Worm (Caenorhabditis elegans) whole organism, L1 larva: ENCODE data around the gene F49H12.7.

Source experiments
- elt-2 ChIP-seq: sonication (generic microtip); optimal IDR thresholded peaks from 2 replicates; lab custom pipeline; 2016; ENCODE audit warnings: missing genetic modification characterization, mild to moderate bottlenecking, inconsistent platforms, missing compliant biosample characterization, missing genetic modification reagents
- fkh-10 ChIP-seq: sonication (generic microtip); optimal IDR thresholded peaks from 2 replicates; lab custom pipeline; 2017; ENCODE audit warnings: missing biosample characterization, missing genetic modification reagents, missing genetic modification characterization
- nhr-28 ChIP-seq: fragments of 150-350 bp; optimal IDR thresholded peaks from 2 replicates; lab custom pipeline; 2014; ENCODE audit warnings: missing biosample characterization, missing genetic modification characterization
- nhr-84 ChIP-seq: sonication (generic microtip); optimal IDR thresholded peaks from 2 replicates; lab custom pipeline; 2017; ENCODE audit warnings: missing biosample characterization, missing genetic modification characterization
- skn-1 ChIP-seq: fragments of 150-350 bp; optimal IDR thresholded peaks from 2 replicates; lab custom pipeline; 2014; ENCODE audit warnings: missing biosample characterization, missing genetic modification characterization
- snu-23 ChIP-seq: sonication (generic microtip); optimal IDR thresholded peaks from 2 replicates; lab custom pipeline; 2016; ENCODE audit warnings: missing genetic modification characterization, missing compliant biosample characterization
- sox-4 ChIP-seq: sonication (generic microtip); optimal IDR thresholded peaks from 2 replicates; lab custom pipeline; 2016; ENCODE audit warnings: missing genetic modification characterization, missing compliant biosample characterization
- unc-62 ChIP-seq: fragments of 150-350 bp; optimal IDR thresholded peaks from 2 replicates; lab custom pipeline; 2014; ENCODE audit warnings: missing biosample characterization, missing genetic modification reagents, missing genetic modification characterization

ce11 chrX:2042621-2043020 is 22.2 kb upstream of the F49H12.7 start:
- TF ChIP-seq nhr-84 (tag; lab: Kevin White, UChicago) (no peak), snu-23 (GFP tag; lab: Kevin White, UChicago) (no peak), skn-1 (tag; lab: Kevin White, UChicago) (no peak), nhr-28 (tag; lab: Kevin White, UChicago) (no peak), sox-4 (tag; lab: Kevin White, UChicago) (no peak), unc-62 (GFP tag; lab: Kevin White, UChicago) (no peak), fkh-10 (GFP tag; lab: Kevin White, UChicago) (no peak), elt-2 (tag; lab: Kevin White, UChicago) (no peak)
